Worm (Caenorhabditis elegans) whole organism, L2 larva: ENCODE data around the gene T06A1.1.

Experiments
- ama-1 ChIP-seq: fragments of 150-350 bp; optimal IDR thresholded peaks from 2 replicates; lab custom pipeline; 2018; ENCODE audit warnings: inconsistent platforms
- blmp-1 ChIP-seq: sonication (generic microtip); optimal IDR thresholded peaks from 2 replicates; lab custom pipeline; 2017; ENCODE audit warnings: missing genetic modification characterization, mild to moderate bottlenecking, missing compliant biosample characterization, antibody characterized with exemption, moderate library complexity; ENCODE audit not compliant: insufficient read depth
- ceh-16 ChIP-seq: fragments of 150-350 bp; optimal IDR thresholded peaks from 2 replicates; lab custom pipeline; 2014; ENCODE audit warnings: missing biosample characterization, missing genetic modification characterization
- egl-27 ChIP-seq: sonication (generic microtip); optimal IDR thresholded peaks from 3 replicates; lab custom pipeline; 2017; ENCODE audit warnings: missing biosample characterization, missing genetic modification reagents, missing genetic modification characterization
- elt-3 ChIP-seq: sonication (generic microtip); optimal IDR thresholded peaks from 2 replicates; lab custom pipeline; 2017; ENCODE audit warnings: missing biosample characterization, missing genetic modification characterization
- gmeb-1 ChIP-seq: fragments of 150-350 bp; optimal IDR thresholded peaks from 2 replicates; lab custom pipeline; 2014; ENCODE audit warnings: missing biosample characterization, missing genetic modification characterization
- lin-13 ChIP-seq: fragments of 150-350 bp; optimal IDR thresholded peaks from 2 replicates; lab custom pipeline; 2014; ENCODE audit warnings: missing biosample characterization, missing genetic modification reagents, missing genetic modification characterization
- mdl-1 ChIP-seq, 2 experiments: fragments of 150-350 bp in 1 of 2; sonication (generic microtip) in 1 of 2; optimal IDR thresholded peaks; 2 replicates each; lab custom pipeline; 2017; ENCODE audit warnings: missing biosample characterization in 2 of 2, missing genetic modification characterization in 2 of 2
- nhr-129 ChIP-seq: fragments of 150-350 bp; optimal IDR thresholded peaks from 2 replicates; lab custom pipeline; 2014; ENCODE audit warnings: missing biosample characterization, missing genetic modification characterization
- nhr-77 ChIP-seq: fragments of 150-350 bp; optimal IDR thresholded peaks from 2 replicates; lab custom pipeline; 2014; ENCODE audit warnings: missing biosample characterization, missing genetic modification characterization
- skn-1 ChIP-seq: sonication (generic microtip); optimal IDR thresholded peaks from 2 replicates; lab custom pipeline; 2017; ENCODE audit warnings: missing biosample characterization, missing genetic modification characterization
- snpc-4 ChIP-seq: fragments of 150-350 bp; optimal IDR thresholded peaks from 2 replicates; lab custom pipeline; 2014; ENCODE audit warnings: missing biosample characterization, missing genetic modification characterization
- zag-1 ChIP-seq: fragments of 150-350 bp; optimal IDR thresholded peaks from 2 replicates; lab custom pipeline; 2014; ENCODE audit warnings: missing biosample characterization, missing genetic modification characterization
- ztf-4 ChIP-seq: fragments of 150-350 bp; optimal IDR thresholded peaks from 2 replicates; lab custom pipeline; 2014; ENCODE audit warnings: missing biosample characterization, missing genetic modification characterization

ce11 chrV:1907350-1907749 lies 18.0 kb downstream of the T06A1.1 start, which contains the start of gene Y32G9A.5:
- TF ChIP-seq egl-27 (no peak), skn-1 (tag; lab: Kevin White, UChicago) (no peak), ama-1 (lab: Kevin White, UChicago) (no peak), nhr-129 (tag; lab: Kevin White, UChicago) (no peak), snpc-4 (no peak), gmeb-1 (tag; lab: Kevin White, UChicago) (no peak), zag-1 (tag; lab: Kevin White, UChicago) (no peak), mdl-1 (tag; optimal IDR thresholded peaks at IDR 0.05; lab: Kevin White, UChicago) (no peak), ceh-16 (tag; lab: Kevin White, UChicago) (no peak), lin-13 (GFP tag; lab: Kevin White, UChicago) (no peak), elt-3 (tag; lab: Kevin White, UChicago) (no peak), nhr-77 (tag; lab: Kevin White, UChicago) (no peak), blmp-1 (tag; lab: Kevin White, UChicago) (no peak), ztf-4 (no peak)
